Fruit fly (Drosophila melanogaster): ENCODE measurements around the gene CG11034.

dm6 chr2L:5818343-5818742 lies 13.1 kb downstream of the CG11034 start, which contains the start of gene COX6CL:
- TF ChIP-seq psq (GFP tag; optimal IDR thresholded peaks at IDR 0.05) (no peak), Sp1 (GFP tag; optimal IDR thresholded peaks at IDR 0.05) (no peak), ey (GFP tag; optimal IDR thresholded peaks at IDR 0.05) (no peak), pan (optimal IDR thresholded peaks at IDR 0.05) (no peak), CG9705 (GFP tag; optimal IDR thresholded peaks at IDR 0.05) (no peak)
